Worm (Caenorhabditis elegans) whole organism, young adult: ENCODE results near the gene cst-1.

Experiments used
- ama-1 ChIP-seq, 3 experiments: fragments of 150-350 bp in 1 of 3; sonication (generic microtip) in 2 of 3; optimal IDR thresholded peaks; 2 replicates each; lab custom pipeline; 2014 to 2018; ENCODE audit warnings: missing biosample characterization in 2 of 3, missing genetic modification characterization in 2 of 3, missing genetic modification reagents in 2 of 3
- him-1 ChIP-seq: sonication (generic microtip); optimal IDR thresholded peaks from 2 replicates; lab custom pipeline; 2016; ENCODE audit warnings: missing genotype, missing genetic modification reagents, missing genetic modification characterization, missing compliant biosample characterization
- mes-4 ChIP-seq: sonication (generic microtip); optimal IDR thresholded peaks from 2 replicates; lab custom pipeline; 2016; ENCODE audit warnings: missing genotype, missing genetic modification characterization, missing compliant biosample characterization
- sdz-38 ChIP-seq: sonication (generic microtip); optimal IDR thresholded peaks from 2 replicates; lab custom pipeline; 2016; ENCODE audit warnings: missing genotype, missing genetic modification characterization, missing compliant biosample characterization
- snpc-4 ChIP-seq, 5 experiments: fragments of 150-350 bp in 1 of 5; sonication (generic microtip) in 4 of 5; optimal IDR thresholded peaks; 2 replicates each; lab custom pipeline; 2014 to 2018; ENCODE audit warnings: missing genetic modification characterization in 5 of 5, missing biosample characterization in 3 of 5, antibody characterized with exemption in 2 of 5, mild to moderate bottlenecking in 2 of 5, missing compliant biosample characterization in 2 of 5, missing genotype in 2 of 5, moderate library complexity in 2 of 5, missing genetic modification reagents in 1 of 5
- tlf-1 ChIP-seq: fragments of 200-800 bp; sonication (Bioruptor generic); optimal IDR thresholded peaks from 2 replicates; lab custom pipeline; 2018; ENCODE audit warnings: mild to moderate bottlenecking, missing genetic modification characterization, missing compliant biosample characterization
- unc-62 ChIP-seq: fragments of 150-350 bp; optimal IDR thresholded peaks from 2 replicates; lab custom pipeline; 2014; ENCODE audit warnings: missing biosample characterization, missing genetic modification reagents, missing genetic modification characterization

DNA sequence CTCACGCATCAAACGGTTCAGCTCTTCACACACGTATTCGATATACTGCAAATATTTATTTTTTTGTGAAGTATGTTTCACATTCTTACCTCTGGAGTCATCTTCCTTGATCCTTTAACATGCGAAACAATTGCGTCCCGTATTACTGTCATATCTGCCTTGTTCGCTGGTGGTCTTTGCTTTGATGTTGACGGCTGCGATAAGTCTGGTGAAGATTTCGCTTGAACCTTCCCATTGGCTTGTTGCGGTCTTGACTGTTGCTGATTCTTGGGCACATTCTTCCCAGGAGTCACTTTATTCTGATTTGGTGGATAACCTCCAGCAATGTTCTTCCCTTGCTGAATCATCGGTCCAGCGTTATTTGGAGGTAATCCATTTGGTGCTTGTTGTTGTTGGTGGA lies 36.2 kb upstream of the cst-1 start:
- TF ChIP-seq unc-62 (GFP tag; lab: Kevin White, UChicago) (no peak), him-1 (tag; lab: Kevin White, UChicago) (no peak), tlf-1 (GFP tag; lab: Kevin White, UChicago) (no peak), mes-4 (tag; lab: Kevin White, UChicago) (no peak), ama-1 (optimal IDR thresholded peaks at IDR 0.05; lab: Kevin White, UChicago) (no peak), ama-1 (GFP tag; optimal IDR thresholded peaks at IDR 0.05; lab: Kevin White, UChicago) (no peak), sdz-38 (tag; lab: Kevin White, UChicago) (no peak), snpc-4 (GFP tag; optimal IDR thresholded peaks at IDR 0.05; lab: Kevin White, UChicago) (no peak), snpc-4 (tag; optimal IDR thresholded peaks at IDR 0.05; lab: Kevin White, UChicago) (no peak)
